Fruit fly (Drosophila melanogaster): ENCODE results near the gene Bet3.

Gene Bet3

dm6 chr3L:9441907-9442479 lies at the start of gene Bet3, which contains the start of gene Nf-YA:
Gene Bet3 (minus strand): TSS chr3L:9442267.
Gene Nf-YA (minus strand): TSS chr3L:9442267.
- TF ChIP-seq CG15710 (tag; optimal IDR thresholded peaks at IDR 0.05) (peak; percentile 49), EcR (GFP tag; optimal IDR thresholded peaks at IDR 0.05) (no peak), CG34367 (tag; optimal IDR thresholded peaks at IDR 0.05) (no peak), CG10348 (GFP tag; IDR thresholded peaks at IDR 0.05) (no peak), D1 (tag; optimal IDR thresholded peaks at IDR 0.05) (peak; percentile 88), CG13204 (GFP tag; optimal IDR thresholded peaks at IDR 0.05) (no peak), CG8301 (tag; optimal IDR thresholded peaks at IDR 0.05) (no peak), fd96Ca (GFP tag; IDR thresholded peaks at IDR 0.05) (peak; percentile 54; the same call in 1 of the 3 replicates), Ets98B (GFP tag; IDR thresholded peaks at IDR 0.05) (peak; percentile 27), Snoo (tag; optimal IDR thresholded peaks at IDR 0.05) (peak; percentile 53), CG4496 (GFP tag; IDR thresholded peaks at IDR 0.05) (peak; percentile 56; the same call in 1 of the 3 replicates), Pif1B (GFP tag; optimal IDR thresholded peaks at IDR 0.05) (no peak), CG32121 (GFP tag; IDR thresholded peaks at IDR 0.05) (no peak), CG8159 (tag; optimal IDR thresholded peaks at IDR 0.05) (no peak), CG17806 (tag; optimal IDR thresholded peaks at IDR 0.05) (no peak), CG14655 (GFP tag; optimal IDR thresholded peaks at IDR 0.05) (no peak)

dm6 chr3L:9491331-9491730 lies 49.3 kb upstream of the Bet3 start:
- TF ChIP-seq CG14655 (GFP tag; optimal IDR thresholded peaks at IDR 0.05): no peak
- TF ChIP-seq EcR (GFP tag; optimal IDR thresholded peaks at IDR 0.05): no peak
- no peak for TF ChIP-seq Ets98B (GFP tag; IDR thresholded peaks at IDR 0.05)
- TF ChIP-seq Pif1A (GFP tag; optimal IDR thresholded peaks at IDR 0.05): no peak
- TF ChIP-seq CG12605 (GFP tag; IDR thresholded peaks at IDR 0.05): no peak
- TF ChIP-seq Snoo (tag; optimal IDR thresholded peaks at IDR 0.05): no peak

- TF ChIP-seq D1 (tag; optimal IDR thresholded peaks at IDR 0.05): no peak
- no peak for TF ChIP-seq CG9948 (tag; optimal IDR thresholded peaks at IDR 0.05)
- TF ChIP-seq CG8301 (tag; optimal IDR thresholded peaks at IDR 0.05): no peak
- TF ChIP-seq CG10348 (GFP tag; IDR thresholded peaks at IDR 0.05): no peak
- TF ChIP-seq CG32121 (GFP tag; IDR thresholded peaks at IDR 0.05): no peak
- TF ChIP-seq CG15710 (tag; optimal IDR thresholded peaks at IDR 0.05): no peak
- TF ChIP-seq CG17806 (tag; optimal IDR thresholded peaks at IDR 0.05): no peak
- TF ChIP-seq Ets98B (GFP tag; IDR thresholded peaks at IDR 0.05): no peak
- no peak for TF ChIP-seq Pif1A (GFP tag; optimal IDR thresholded peaks at IDR 0.05)
- no peak for TF ChIP-seq Pif1B (GFP tag; optimal IDR thresholded peaks at IDR 0.05)
- no peak for TF ChIP-seq CG34367 (tag; optimal IDR thresholded peaks at IDR 0.05)
- no peak for TF ChIP-seq CG14655 (GFP tag; optimal IDR thresholded peaks at IDR 0.05)
- no peak for TF ChIP-seq EcR (GFP tag; optimal IDR thresholded peaks at IDR 0.05)
- no peak for TF ChIP-seq CG12605 (GFP tag; IDR thresholded peaks at IDR 0.05)
- no peak for TF ChIP-seq rn (GFP tag; IDR thresholded peaks at IDR 0.05)
- TF ChIP-seq gl (tag; optimal IDR thresholded peaks at IDR 0.05): no peak
- TF ChIP-seq CG13204 (GFP tag; optimal IDR thresholded peaks at IDR 0.05): no peak
- TF ChIP-seq Snoo (tag; optimal IDR thresholded peaks at IDR 0.05): no peak
- no peak for TF ChIP-seq CG8159 (tag; optimal IDR thresholded peaks at IDR 0.05)
Observed at dm6 chr3L:9490432-9490831, 48.4 kb upstream of the Bet3 start.

dm6 chr3L:9489627-9490026 lies 47.6 kb upstream of the Bet3 start:
- TF ChIP-seq Snoo (tag; optimal IDR thresholded peaks at IDR 0.05) (no peak), CG32121 (GFP tag; IDR thresholded peaks at IDR 0.05) (peak; percentile 48)

DNA sequence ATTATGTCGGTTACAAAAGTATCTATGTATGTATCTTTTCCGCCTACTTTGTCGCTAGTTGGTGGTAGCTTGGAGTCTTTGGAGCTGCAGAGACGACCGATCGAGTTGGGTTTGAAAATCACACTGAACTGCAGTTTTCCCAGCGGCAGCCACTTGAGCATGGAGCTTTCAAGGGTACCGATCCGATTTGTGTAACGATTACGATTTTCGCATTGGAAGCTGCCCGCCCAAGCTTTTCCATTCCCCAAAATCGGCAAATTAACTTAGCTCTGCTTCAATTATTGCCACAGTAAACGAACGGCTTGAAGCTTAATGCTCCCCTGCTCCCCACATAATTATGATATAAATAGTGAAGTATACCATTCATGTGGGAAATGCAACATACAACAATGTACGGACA lies 47.1 kb upstream of the Bet3 start, which contains the start of gene CG32036:
Gene CG32036 (minus strand): TSS at position 101 of the 400 bp plus-strand sequence.
- TF ChIP-seq CG4496 (GFP tag; IDR thresholded peaks at IDR 0.05) (peak; percentile 12; the same call in 1 of the 3 replicates), CG8159 (tag; optimal IDR thresholded peaks at IDR 0.05) (no peak)

DNA sequence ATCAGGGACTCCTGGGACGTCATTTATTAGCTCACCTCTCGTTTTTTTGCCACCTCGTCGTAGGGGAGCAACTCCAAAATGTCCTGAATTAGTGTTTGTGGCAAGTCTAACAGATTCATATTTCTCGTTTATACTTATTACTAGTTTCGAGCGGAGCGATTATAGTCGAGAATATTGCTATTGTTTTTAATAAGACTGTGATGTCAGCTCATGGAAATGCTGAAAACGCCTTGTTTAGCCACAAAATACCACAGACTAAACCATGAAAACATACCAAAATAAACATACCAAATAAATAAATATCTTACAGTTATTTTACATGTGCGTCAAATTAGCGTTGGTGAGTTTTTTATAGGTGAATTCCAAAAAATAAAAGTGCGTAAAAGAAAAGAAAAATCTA lies 45.5 kb upstream of the Bet3 start, which contains the start of gene pall:
Gene pall (minus strand): TSS at position 205 of the 400 bp plus-strand sequence.
- TF ChIP-seq fd96Ca (GFP tag; IDR thresholded peaks at IDR 0.05) (no peak), rn (GFP tag; IDR thresholded peaks at IDR 0.05) (no peak), CG13204 (GFP tag; optimal IDR thresholded peaks at IDR 0.05) (no peak), gl (tag; optimal IDR thresholded peaks at IDR 0.05) (no peak), D1 (tag; optimal IDR thresholded peaks at IDR 0.05) (no peak), CG12605 (GFP tag; IDR thresholded peaks at IDR 0.05) (no peak), CG8159 (tag; optimal IDR thresholded peaks at IDR 0.05) (no peak), Ets98B (GFP tag; IDR thresholded peaks at IDR 0.05) (no peak), CG17806 (tag; optimal IDR thresholded peaks at IDR 0.05) (no peak), CG32121 (GFP tag; IDR thresholded peaks at IDR 0.05) (no peak), CG8301 (tag; optimal IDR thresholded peaks at IDR 0.05) (no peak), CG34367 (tag; optimal IDR thresholded peaks at IDR 0.05) (no peak), CG4496 (GFP tag; IDR thresholded peaks at IDR 0.05) (no peak), Snoo (tag; optimal IDR thresholded peaks at IDR 0.05) (no peak), CG14655 (GFP tag; optimal IDR thresholded peaks at IDR 0.05) (no peak), Pif1B (GFP tag; optimal IDR thresholded peaks at IDR 0.05) (no peak), EcR (GFP tag; optimal IDR thresholded peaks at IDR 0.05) (no peak), CG9948 (tag; optimal IDR thresholded peaks at IDR 0.05) (no peak), CG15710 (tag; optimal IDR thresholded peaks at IDR 0.05) (no peak), Pif1A (GFP tag; optimal IDR thresholded peaks at IDR 0.05) (no peak)

Data from whole organism, pupa.